Fruit fly (Drosophila melanogaster): ENCODE results near the gene CNMaR.

Gene CNMaR

dm6 chr3L:9643762-9644161, at the start of gene CNMaR:
TSS of gene CNMaR (plus strand) at chr3L:9644109.
- TF ChIP-seq CTCF (optimal IDR thresholded peaks at IDR 0.05) (no peak), CG8478 (optimal IDR thresholded peaks at IDR 0.05) (no peak)

- TF ChIP-seq CG8478 (optimal IDR thresholded peaks at IDR 0.05): no peak
- no peak for TF ChIP-seq CTCF (optimal IDR thresholded peaks at IDR 0.05)
These were observed 46.4 kb upstream of the CNMaR start, which contains the start of gene Tmc for dm6 chr3L:9597464-9597863. TSS of gene Tmc (plus strand) at chr3L:9597764.

dm6 chr3L:9598688-9599087, 45.2 kb upstream of the CNMaR start, which contains the start of gene CG3222:
TSS of gene CG3222 (plus strand) at chr3L:9598988.
- TF ChIP-seq CTCF (optimal IDR thresholded peaks at IDR 0.05) (no peak), CG8478 (optimal IDR thresholded peaks at IDR 0.05) (no peak)

dm6 chr3L:9601225-9601624, 42.7 kb upstream of the CNMaR start, which contains the start of the genes CG3088 and CG3306:
TSS of gene CG3088 (minus strand) at chr3L:9601325.
TSS of gene CG3306 (plus strand) at chr3L:9601523.
- TF ChIP-seq CTCF (optimal IDR thresholded peaks at IDR 0.05) (no peak), CG8478 (optimal IDR thresholded peaks at IDR 0.05) (no peak)

dm6 chr3L:9613960-9614588, 29.8 kb upstream of the CNMaR start:
- peak; percentile 82 to 96 for TF ChIP-seq CTCF (optimal IDR thresholded peaks at IDR 0.05)
- TF ChIP-seq CG8478 (optimal IDR thresholded peaks at IDR 0.05): no peak

dm6 chr3L:9614589-9615442, 29.1 kb upstream of the CNMaR start, which contains the start of gene LanB2:
TSS of gene LanB2 (plus strand) at chr3L:9614914.
- TF ChIP-seq CG8478 (optimal IDR thresholded peaks at IDR 0.05) (no peak), CTCF (optimal IDR thresholded peaks at IDR 0.05) (peak in 1 of 2 experiments; percentile 14)

- no peak for TF ChIP-seq CTCF (optimal IDR thresholded peaks at IDR 0.05)
- TF ChIP-seq CG8478 (optimal IDR thresholded peaks at IDR 0.05): no peak
These were observed 28.3 kb upstream of the CNMaR start for dm6 chr3L:9615443-9616141.

- TF ChIP-seq CG8478 (optimal IDR thresholded peaks at IDR 0.05) (no peak), CTCF (optimal IDR thresholded peaks at IDR 0.05) (no peak)
These were observed 19.9 kb upstream of the CNMaR start, which contains the start of gene CG3335 for dm6 chr3L:9624014-9624413. TSS of gene CG3335 (plus strand) at chr3L:9624237.

dm6 chr3L:9628376-9628775, 15.5 kb upstream of the CNMaR start, which contains the start of gene Cyp40:
TSS of gene Cyp40 (plus strand) at chr3L:9628676.
- TF ChIP-seq CG8478 (optimal IDR thresholded peaks at IDR 0.05) (no peak), CTCF (optimal IDR thresholded peaks at IDR 0.05) (no peak)

dm6 chr3L:9629093-9629492, 14.8 kb upstream of the CNMaR start, which contains the start of gene Or67b:
TSS of gene Or67b (minus strand) at chr3L:9629193.
- no peak for TF ChIP-seq CTCF (optimal IDR thresholded peaks at IDR 0.05)
- no peak for TF ChIP-seq CG8478 (optimal IDR thresholded peaks at IDR 0.05)

dm6 chr3L:9629910-9630309, 14.0 kb upstream of the CNMaR start:
- TF ChIP-seq CTCF (optimal IDR thresholded peaks at IDR 0.05) (peak in 1 of 2 experiments; percentile 15), CG8478 (optimal IDR thresholded peaks at IDR 0.05) (no peak)

- TF ChIP-seq CTCF (optimal IDR thresholded peaks at IDR 0.05): no peak
- TF ChIP-seq CG8478 (optimal IDR thresholded peaks at IDR 0.05): no peak
These were observed 6.1 kb upstream of the CNMaR start, which contains the start of gene CG8329 for dm6 chr3L:9637812-9638211. TSS of gene CG8329 (plus strand) at chr3L:9638112.

dm6 chr3L:9638971-9639370, 4.9 kb upstream of the CNMaR start, which contains the start of gene CG18179:
TSS of gene CG18179 (plus strand) at chr3L:9639271.
- TF ChIP-seq CTCF (optimal IDR thresholded peaks at IDR 0.05) (no peak), CG8478 (optimal IDR thresholded peaks at IDR 0.05) (no peak)

- TF ChIP-seq CG8478 (optimal IDR thresholded peaks at IDR 0.05): no peak
- no peak for TF ChIP-seq CTCF (optimal IDR thresholded peaks at IDR 0.05)
These were observed 3.2 kb upstream of the CNMaR start, which contains the start of gene CG18180 for dm6 chr3L:9640713-9641112. TSS of gene CG18180 (plus strand) at chr3L:9641013.

- TF ChIP-seq CTCF (optimal IDR thresholded peaks at IDR 0.05): no peak
- no peak for TF ChIP-seq CG8478 (optimal IDR thresholded peaks at IDR 0.05)
These were observed 27.5 kb downstream of the CNMaR start for dm6 chr3L:9671372-9671771.
